Worm (Caenorhabditis elegans): Measurements from ENCODE around the gene mrp-3.

Gene mrp-3

ce11 chrX:15939224-15939623, at the start of gene mrp-3:
Gene mrp-3, minus strand, starts transcription at chrX:15939324.
- TF ChIP-seq ets-5 (GFP tag; IDR thresholded peaks at IDR 0.05) (no peak), ztf-11 (tag; optimal IDR thresholded peaks at IDR 0.05) (no peak), nhr-19 (GFP tag; conservative IDR thresholded peaks at IDR 0.05) (no peak), ceh-63 (GFP tag; optimal IDR thresholded peaks at IDR 0.05) (no peak), unc-98 (GFP tag; IDR thresholded peaks at IDR 0.05) (no peak), ces-1 (GFP tag; optimal IDR thresholded peaks at IDR 0.05) (no peak), swsn-7 (tag; optimal IDR thresholded peaks at IDR 0.05) (no peak), pag-3 (tag; optimal IDR thresholded peaks at IDR 0.05; ENCODE audit: borderline replicate concordance, insufficient read depth) (no peak), tlp-1 (tag; optimal IDR thresholded peaks at IDR 0.05) (no peak), sptf-1 (tag; optimal IDR thresholded peaks at IDR 0.05) (no peak), snpc-4 (tag; optimal IDR thresholded peaks at IDR 0.05) (no peak), mab-9 (GFP tag; IDR thresholded peaks at IDR 0.05) (no peak), lin-35 (GFP tag; optimal IDR thresholded peaks at IDR 0.05) (no peak), unc-62 (GFP tag; optimal IDR thresholded peaks at IDR 0.05) (no peak), hpl-2 (GFP tag; optimal IDR thresholded peaks at IDR 0.05) (no peak), mep-1 (tag; optimal IDR thresholded peaks at IDR 0.05) (no peak), skn-1 (tag; optimal IDR thresholded peaks at IDR 0.05) (no peak), sox-4 (tag; optimal IDR thresholded peaks at IDR 0.05) (no peak), F16B12.6 (tag; optimal IDR thresholded peaks at IDR 0.05) (no peak)

- no peak for TF ChIP-seq ama-1 (optimal IDR thresholded peaks at IDR 0.05)
- no peak for TF ChIP-seq C34B4.2 (tag; optimal IDR thresholded peaks at IDR 0.05)
Measured at ce11 chrX:15988577-15988976, 49.5 kb upstream of the mrp-3 start.

ce11 chrX:15983288-15983687, 44.2 kb upstream of the mrp-3 start:
- TF ChIP-seq nhr-85 (tag) (peak; percentile 40), grh-1 (GFP tag; IDR thresholded peaks at IDR 0.05) (no peak), pax-3 (tag; optimal IDR thresholded peaks at IDR 0.05) (no peak), ceh-88 (GFP tag; IDR thresholded peaks at IDR 0.05) (0 out of 2 replicates have a peak, but pooled peaks have one; percentile 12), lin-13 (GFP tag; optimal IDR thresholded peaks at IDR 0.05) (no peak), nhr-76 (tag; optimal IDR thresholded peaks at IDR 0.05) (no peak), ceh-8 (GFP tag; optimal IDR thresholded peaks at IDR 0.05) (no peak), unc-86 (tag; optimal IDR thresholded peaks at IDR 0.05) (no peak), ces-1 (GFP tag; optimal IDR thresholded peaks at IDR 0.05) (no peak), efl-1 (optimal IDR thresholded peaks at IDR 0.05) (peak in 1 of 2 experiments; percentile 7), efl-1 (GFP tag; optimal IDR thresholded peaks at IDR 0.05 in 1 of 2) (peak in 1 of 2 experiments; percentile 63), unc-130 (tag; optimal IDR thresholded peaks at IDR 0.05) (no peak), ztf-11 (tag; optimal IDR thresholded peaks at IDR 0.05) (no peak), nhr-71 (tag; optimal IDR thresholded peaks at IDR 0.05) (no peak), F16B12.6 (tag; optimal IDR thresholded peaks at IDR 0.05) (no peak), mdl-1 (tag; optimal IDR thresholded peaks at IDR 0.05) (no peak), blmp-1 (tag; optimal IDR thresholded peaks at IDR 0.05) (no peak), vab-15 (tag; optimal IDR thresholded peaks at IDR 0.05) (no peak), snpc-4 (tag; optimal IDR thresholded peaks at IDR 0.05) (peak; percentile 2), lir-3 (tag; optimal IDR thresholded peaks at IDR 0.05; ENCODE audit: poor library complexity) (no peak), fkh-8 (tag; optimal IDR thresholded peaks at IDR 0.05) (peak; percentile 52), unc-98 (GFP tag; IDR thresholded peaks at IDR 0.05) (no peak), ama-1 (optimal IDR thresholded peaks at IDR 0.05) (no peak), mab-9 (GFP tag; IDR thresholded peaks at IDR 0.05) (no peak), zip-4 (GFP tag; optimal IDR thresholded peaks at IDR 0.05) (no peak), pqm-1 (tag; optimal IDR thresholded peaks at IDR 0.05) (no peak), nhr-12 (tag; optimal IDR thresholded peaks at IDR 0.05) (no peak), rnt-1 (tag; optimal IDR thresholded peaks at IDR 0.05) (no peak), nhr-77 (tag; optimal IDR thresholded peaks at IDR 0.05) (no peak), zag-1 (tag; optimal IDR thresholded peaks at IDR 0.05) (no peak), snu-23 (GFP tag; optimal IDR thresholded peaks at IDR 0.05) (peak; percentile 49), nhr-20 (tag; optimal IDR thresholded peaks at IDR 0.05) (peak; percentile 23), xbp-1 (tag; optimal IDR thresholded peaks at IDR 0.05) (no peak), lin-39 (tag; optimal IDR thresholded peaks at IDR 0.05) (no peak), ceh-82 (tag; optimal IDR thresholded peaks at IDR 0.05) (no peak), nhr-19 (GFP tag; conservative IDR thresholded peaks at IDR 0.05) (peak; percentile 15; the same call in 1 of the 2 replicates), unc-30 (tag; optimal IDR thresholded peaks at IDR 0.05) (no peak), C16A3.4 (tag; optimal IDR thresholded peaks at IDR 0.05) (peak; percentile 42)

Measured in whole organism, L1 larva.